Fruit fly (Drosophila melanogaster): ENCODE results near the gene CG32204.

The CG32204 gene

dm6 chr3L:18924790-18925189 is 21.0 kb downstream of the CG32204 start, which contains the start of gene CG43049:
CG43049 (plus strand) TSS chr3L:18925090.
- TF ChIP-seq Sox14 (GFP tag; optimal IDR thresholded peaks at IDR 0.05): no peak
- no peak for TF ChIP-seq CG6854 (GFP tag; optimal IDR thresholded peaks at IDR 0.05)
- no peak for TF ChIP-seq dsx (GFP tag; optimal IDR thresholded peaks at IDR 0.05; ENCODE audit: poor library complexity, severe bottlenecking)
- no peak for TF ChIP-seq CG10669 (GFP tag; optimal IDR thresholded peaks at IDR 0.05)
- no peak for TF ChIP-seq Eip93F (GFP tag; optimal IDR thresholded peaks at IDR 0.05)
- TF ChIP-seq Gug (GFP tag; IDR thresholded peaks at IDR 0.05): no peak
- TF ChIP-seq Ets96B (tag; optimal IDR thresholded peaks at IDR 0.05): no peak

- TF ChIP-seq Gug (GFP tag; IDR thresholded peaks at IDR 0.05) (no peak), CG10669 (GFP tag; optimal IDR thresholded peaks at IDR 0.05) (no peak), CG31627 (GFP tag; optimal IDR thresholded peaks at IDR 0.05) (no peak), eg (GFP tag; IDR thresholded peaks at IDR 0.05) (no peak), svp (GFP tag) (no peak), CG6276 (GFP tag; optimal IDR thresholded peaks at IDR 0.05) (no peak), CG8319 (GFP tag; optimal IDR thresholded peaks at IDR 0.05) (no peak), CG6792 (GFP tag; optimal IDR thresholded peaks at IDR 0.05) (no peak), pdm3 (GFP tag; optimal IDR thresholded peaks at IDR 0.05) (no peak)
Measured at dm6 chr3L:18922086-18922485, 23.8 kb downstream of the CG32204 start, which contains the start of gene CG3819. CG3819 (minus strand) TSS chr3L:18922108.

dm6 chr3L:18920219-18920618 is 25.6 kb downstream of the CG32204 start, which contains the start of gene CG18223:
CG18223 (minus strand) TSS chr3L:18920319.
- TF ChIP-seq Met (GFP tag; optimal IDR thresholded peaks at IDR 0.05): no peak
- no peak for TF ChIP-seq CG16779 (tag; optimal IDR thresholded peaks at IDR 0.05)
- no peak for TF ChIP-seq Hr4 (GFP tag; optimal IDR thresholded peaks at IDR 0.05)
- no peak for TF ChIP-seq CG11902 (GFP tag; optimal IDR thresholded peaks at IDR 0.05)
- TF ChIP-seq dsx (GFP tag; optimal IDR thresholded peaks at IDR 0.05; ENCODE audit: poor library complexity, severe bottlenecking): no peak
- no peak for TF ChIP-seq Ets21C (GFP tag; optimal IDR thresholded peaks at IDR 0.05)
- TF ChIP-seq CG31627 (GFP tag; optimal IDR thresholded peaks at IDR 0.05): no peak
- no peak for TF ChIP-seq achi (GFP tag; optimal IDR thresholded peaks at IDR 0.05)
- TF ChIP-seq fd85E (GFP tag; optimal IDR thresholded peaks at IDR 0.05): no peak
- no peak for TF ChIP-seq Sox15 (GFP tag; optimal IDR thresholded peaks at IDR 0.05)
- no peak for TF ChIP-seq CG1621 (tag; optimal IDR thresholded peaks at IDR 0.05)

dm6 chr3L:18917281-18917680 is 28.6 kb downstream of the CG32204 start, which contains the start of gene CG6839:
CG6839 (plus strand) TSS chr3L:18917581.
- no peak for TF ChIP-seq CG8632 (GFP tag; optimal IDR thresholded peaks at IDR 0.05)
- TF ChIP-seq svp (GFP tag): no peak
- no peak for TF ChIP-seq Hr38 (GFP tag; optimal IDR thresholded peaks at IDR 0.05)
- no peak for TF ChIP-seq Lpt (GFP tag; optimal IDR thresholded peaks at IDR 0.05)
- TF ChIP-seq CG6792 (GFP tag; optimal IDR thresholded peaks at IDR 0.05): no peak
- no peak for TF ChIP-seq topi (GFP tag; optimal IDR thresholded peaks at IDR 0.05)
- TF ChIP-seq CG6854 (GFP tag; optimal IDR thresholded peaks at IDR 0.05): no peak
- no peak for TF ChIP-seq OdsH (GFP tag; optimal IDR thresholded peaks at IDR 0.05)
- TF ChIP-seq Ets21C (GFP tag; optimal IDR thresholded peaks at IDR 0.05): no peak
- no peak for TF ChIP-seq CG3919 (GFP tag; optimal IDR thresholded peaks at IDR 0.05)

- TF ChIP-seq eg (GFP tag; IDR thresholded peaks at IDR 0.05) (no peak), dac (GFP tag; optimal IDR thresholded peaks at IDR 0.05) (no peak), Eip78C (GFP tag) (no peak), Ets21C (GFP tag; optimal IDR thresholded peaks at IDR 0.05) (no peak), fd59A (GFP tag; optimal IDR thresholded peaks at IDR 0.05) (no peak), Sox15 (GFP tag; optimal IDR thresholded peaks at IDR 0.05) (no peak), CG34406 (GFP tag; optimal IDR thresholded peaks at IDR 0.05) (no peak), Hr38 (GFP tag; optimal IDR thresholded peaks at IDR 0.05) (no peak), ss (GFP tag; optimal IDR thresholded peaks at IDR 0.05) (no peak), net (GFP tag; optimal IDR thresholded peaks at IDR 0.05) (no peak), CG8119 (GFP tag; IDR thresholded peaks at IDR 0.05) (no peak), lz (GFP tag; optimal IDR thresholded peaks at IDR 0.05) (no peak), CG6854 (GFP tag; optimal IDR thresholded peaks at IDR 0.05) (no peak), CG6792 (GFP tag; optimal IDR thresholded peaks at IDR 0.05) (no peak), CG11294 (GFP tag; IDR thresholded peaks at IDR 0.05) (no peak), esn (GFP tag; optimal IDR thresholded peaks at IDR 0.05) (no peak)
Measured at dm6 chr3L:18916466-18916865, 29.4 kb downstream of the CG32204 start.
